Worm (Caenorhabditis elegans): ENCODE measurements around the gene ZK632.4.

ZK632.4 gene

DNA sequence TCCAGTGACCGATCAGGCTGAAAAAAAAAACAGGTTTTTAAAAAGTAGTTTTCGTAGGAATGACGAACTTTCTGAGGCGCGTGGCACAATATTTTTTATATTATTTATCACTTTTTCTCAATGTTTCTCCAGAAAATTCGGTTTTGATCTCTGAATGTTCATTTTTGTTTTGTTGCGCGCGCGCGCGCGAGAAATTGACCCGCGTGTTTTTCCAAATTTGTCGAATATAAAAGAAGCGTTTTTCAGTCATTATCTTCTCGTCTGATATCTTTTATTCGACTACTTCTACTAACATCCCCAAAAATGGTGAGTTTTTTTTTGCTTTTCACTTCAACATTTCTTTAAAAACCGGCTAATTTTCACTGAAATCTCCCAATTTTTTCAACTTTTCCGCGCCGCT lies 48.4 kb downstream of the ZK632.4 start, which contains the start of gene rmd-1:
Gene rmd-1 (plus strand): TSS at position 247 of the 400 bp plus-strand sequence.
- TF ChIP-seq nhr-12 (tag; optimal IDR thresholded peaks at IDR 0.05), result no peak
- no peak for TF ChIP-seq F16B12.6 (tag; optimal IDR thresholded peaks at IDR 0.05)
- TF ChIP-seq sup-37 (GFP tag; optimal IDR thresholded peaks at IDR 0.05), result no peak
- TF ChIP-seq nhr-76 (tag; optimal IDR thresholded peaks at IDR 0.05), result no peak
- no peak for TF ChIP-seq ets-5 (GFP tag; IDR thresholded peaks at IDR 0.05)
- no peak for TF ChIP-seq mef-2 (tag; optimal IDR thresholded peaks at IDR 0.05)
- no peak for TF ChIP-seq ztf-11 (tag; optimal IDR thresholded peaks at IDR 0.05)
- no peak for TF ChIP-seq nhr-84 (tag; optimal IDR thresholded peaks at IDR 0.05)
- TF ChIP-seq xbp-1 (tag; optimal IDR thresholded peaks at IDR 0.05), result no peak
- TF ChIP-seq nhr-28 (tag; optimal IDR thresholded peaks at IDR 0.05), result no peak
- TF ChIP-seq hpl-2 (GFP tag; optimal IDR thresholded peaks at IDR 0.05), result no peak
- no peak for TF ChIP-seq lin-13 (GFP tag; optimal IDR thresholded peaks at IDR 0.05)

- TF ChIP-seq mab-9 (GFP tag; IDR thresholded peaks at IDR 0.05) (no peak), nhr-19 (GFP tag; conservative IDR thresholded peaks at IDR 0.05) (no peak), lsy-2 (tag; optimal IDR thresholded peaks at IDR 0.05) (no peak), lin-13 (GFP tag; optimal IDR thresholded peaks at IDR 0.05) (no peak), irx-1 (tag; optimal IDR thresholded peaks at IDR 0.05) (no peak), ceh-8 (GFP tag; optimal IDR thresholded peaks at IDR 0.05) (no peak), ztf-11 (tag; optimal IDR thresholded peaks at IDR 0.05) (no peak), efl-3 (GFP tag; optimal IDR thresholded peaks at IDR 0.05) (no peak), isw-1 (GFP tag; IDR thresholded peaks at IDR 0.05) (no peak)
Observed at ce11 chrIII:9757414-9757813, 49.8 kb downstream of the ZK632.4 start, which contains the start of gene vps-53. Gene vps-53, minus strand, starts transcription at chrIII:9757514.

Measured in whole organism, L1 larva.